Worm (Caenorhabditis elegans) whole organism, young adult: ENCODE results near the gene pnc-1.

ENCODE experiments used
- F22D6.2 ChIP-seq: sonication (generic microtip); optimal IDR thresholded peaks from 2 replicates; lab custom pipeline; 2016; ENCODE audit warnings: mild to moderate bottlenecking, missing genetic modification characterization, missing compliant biosample characterization
- F57A8.1 ChIP-seq: fragments of 200-800 bp; sonication (Bioruptor generic); optimal IDR thresholded peaks from 2 replicates; lab custom pipeline; 2018; ENCODE audit warnings: mild to moderate bottlenecking, missing genetic modification characterization, moderate library complexity, missing compliant biosample characterization
- cebp-2 ChIP-seq: fragments of 200-800 bp; sonication (Bioruptor generic); IDR thresholded peaks from 2 replicates; pipeline ENCODE4 v1.3.6; 2022; ENCODE audit warnings: missing genetic modification characterization, missing compliant biosample characterization
- chd-7 ChIP-seq: sonication (generic microtip); optimal IDR thresholded peaks from 2 replicates; lab custom pipeline; 2016; ENCODE audit warnings: mild to moderate bottlenecking, missing genetic modification characterization, moderate library complexity, missing compliant biosample characterization
- egl-18 ChIP-seq: fragments of 200-800 bp; sonication (Bioruptor generic); IDR thresholded peaks from 2 replicates; pipeline ENCODE4 v1.3.6; 2022; ENCODE audit warnings: missing genetic modification reagents, missing genetic modification characterization, missing compliant biosample characterization
- him-1 ChIP-seq: sonication (generic microtip); optimal IDR thresholded peaks from 2 replicates; lab custom pipeline; 2016; ENCODE audit warnings: missing genotype, missing genetic modification reagents, missing genetic modification characterization, missing compliant biosample characterization
- hsf-1 ChIP-seq: fragments of 200-800 bp; sonication (Bioruptor generic); IDR thresholded peaks from 2 replicates; pipeline ENCODE4 v1.3.6; 2022; ENCODE audit warnings: missing genetic modification reagents, missing genetic modification characterization, missing compliant biosample characterization
- lin-26 ChIP-seq: fragments of 200-800 bp; sonication (Bioruptor generic); IDR thresholded peaks from 2 replicates; pipeline ENCODE4 v1.3.6; 2022; ENCODE audit warnings: missing genetic modification reagents, missing genetic modification characterization, missing compliant biosample characterization
- lir-1 ChIP-seq: fragments of 200-800 bp; sonication (Bioruptor generic); conservative IDR thresholded peaks from 2 replicates; pipeline ENCODE4 v1.3.6; 2022; ENCODE audit warnings: missing genetic modification reagents, missing genetic modification characterization, missing compliant biosample characterization
- nhr-120 ChIP-seq: fragments of 200-800 bp; sonication (Bioruptor generic); IDR thresholded peaks from 2 replicates; pipeline ENCODE4 v1.3.6; 2022; ENCODE audit warnings: missing genetic modification characterization, missing compliant biosample characterization
- pha-4 ChIP-seq: fragments of 150-350 bp; sonication (generic microtip); optimal IDR thresholded peaks from 2 replicates; lab custom pipeline; 2014; ENCODE audit warnings: missing biosample characterization, missing genetic modification reagents, missing genetic modification characterization
- snpc-3.4 ChIP-seq: sonication (generic microtip); optimal IDR thresholded peaks from 2 replicates; lab custom pipeline; 2017; ENCODE audit warnings: missing genetic modification characterization, mild to moderate bottlenecking, missing compliant biosample characterization, antibody characterized with exemption, moderate library complexity, missing genotype, missing genetic modification reagents
- snpc-4 ChIP-seq, 5 experiments: fragments of 150-350 bp in 1 of 5; sonication (generic microtip) in 4 of 5; optimal IDR thresholded peaks; 2 replicates each; lab custom pipeline; 2014 to 2018; ENCODE audit warnings: missing genetic modification characterization in 5 of 5, missing biosample characterization in 3 of 5, antibody characterized with exemption in 2 of 5, mild to moderate bottlenecking in 2 of 5, missing compliant biosample characterization in 2 of 5, missing genotype in 2 of 5, moderate library complexity in 2 of 5, missing genetic modification reagents in 1 of 5
- somi-1 ChIP-seq: fragments of 200-800 bp; sonication (Bioruptor generic); optimal IDR thresholded peaks from 2 replicates; lab custom pipeline; 2018; ENCODE audit warnings: mild to moderate bottlenecking, missing genetic modification characterization, missing compliant biosample characterization

ce11 chrIV:194442-194841 lies 10.2 kb downstream of the pnc-1 start, which contains the start of gene csn-3:
- TF ChIP-seq lir-1 (no peak), F57A8.1 (GFP tag; lab: Kevin White, UChicago) (no peak), somi-1 (GFP tag; lab: Kevin White, UChicago) (no peak), nhr-120 (GFP tag; lab: Robert Waterston, UW) (no peak), chd-7 (tag; lab: Kevin White, UChicago) (no peak), hsf-1 (GFP tag; lab: Robert Waterston, UW) (no peak), snpc-4 (GFP tag; optimal IDR thresholded peaks at IDR 0.05; lab: Kevin White, UChicago) (no peak), snpc-4 (tag; optimal IDR thresholded peaks at IDR 0.05; lab: Kevin White, UChicago) (no peak), F22D6.2 (no peak), egl-18 (no peak), lin-26 (GFP tag; lab: Robert Waterston, UW) (no peak), pha-4 (tag; lab: Kevin White, UChicago) (no peak), cebp-2 (no peak), snpc-3.4 (no peak), him-1 (tag; lab: Kevin White, UChicago) (no peak)
